Worm (Caenorhabditis elegans): ENCODE data around the gene eef-1A.2.

DNA sequence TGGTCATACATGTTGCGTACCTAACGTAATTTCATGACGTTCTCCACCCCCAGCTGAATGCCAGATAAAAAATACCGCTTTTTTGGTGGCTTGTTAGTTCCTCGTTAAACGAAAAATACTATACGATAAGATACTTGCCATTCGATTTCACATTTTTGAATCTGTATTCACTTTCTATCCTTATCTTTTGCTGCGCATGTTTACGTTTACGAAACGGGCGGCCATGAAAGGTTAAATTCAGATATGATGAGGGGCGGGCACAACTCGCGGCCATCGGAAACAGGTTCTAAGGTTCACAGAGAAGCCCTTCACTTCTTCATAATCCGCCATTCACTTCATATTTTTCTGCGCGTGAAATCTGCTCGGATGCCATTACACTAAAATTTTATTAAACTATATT is 44.7 kb upstream of the eef-1A.2 start:
- TF ChIP-seq lim-6 (tag; optimal IDR thresholded peaks at IDR 0.05) (no peak), nhr-11 (tag; optimal IDR thresholded peaks at IDR 0.05) (no peak), hlh-8 (tag; optimal IDR thresholded peaks at IDR 0.05) (no peak), K09A11.1 (tag; optimal IDR thresholded peaks at IDR 0.05; ENCODE audit: insufficient read depth) (no peak), pha-4 (tag; optimal IDR thresholded peaks at IDR 0.05) (no peak), ceh-2 (tag; optimal IDR thresholded peaks at IDR 0.05) (no peak)

Data from whole organism, late embryonic.